Worm (Caenorhabditis elegans): ENCODE data around the gene F53B2.8.

DNA sequence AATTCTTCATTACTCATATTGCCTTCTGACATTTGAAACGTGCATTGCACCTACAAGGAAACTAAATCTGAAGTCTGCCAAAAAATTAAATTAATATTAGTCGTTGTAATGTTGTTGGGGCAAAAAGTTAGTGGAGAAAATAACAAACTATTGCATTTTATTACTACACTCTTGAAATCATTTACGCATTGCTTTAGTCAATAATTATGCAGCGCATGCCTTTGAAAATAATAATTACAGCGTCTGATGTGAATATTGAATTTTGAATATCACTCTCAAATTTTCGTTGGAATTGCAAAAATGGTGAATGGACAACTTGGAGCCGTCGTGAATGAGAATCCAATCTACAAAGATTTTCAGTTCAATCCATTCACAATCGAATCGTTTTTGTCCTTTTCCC is 29.0 kb downstream of the F53B2.8 start, which contains the start of gene sru-19:
- TF ChIP-seq flt-1 (GFP tag; IDR thresholded peaks at IDR 0.05) (no peak), med-1 (GFP tag; optimal IDR thresholded peaks at IDR 0.05; ENCODE audit: insufficient read depth) (no peak), cog-1 (tag; optimal IDR thresholded peaks at IDR 0.05) (no peak), ref-1 (GFP tag; conservative IDR thresholded peaks at IDR 0.05) (no peak), ztf-29 (GFP tag; IDR thresholded peaks at IDR 0.05) (no peak), ztf-23 (GFP tag; IDR thresholded peaks at IDR 0.05) (no peak)

Data from whole organism, midembryonic.